Worm (Caenorhabditis elegans) whole organism, late embryonic: ENCODE results near the gene T28F12.1.

ENCODE experiments used
- ceh-9 ChIP-seq: sonication (generic microtip); optimal IDR thresholded peaks from 2 replicates; lab custom pipeline; 2016; ENCODE audit warnings: mild to moderate bottlenecking, missing genetic modification characterization, inconsistent platforms, missing compliant biosample characterization
- elt-2 ChIP-seq: sonication (generic microtip); optimal IDR thresholded peaks from 2 replicates; lab custom pipeline; 2016; ENCODE audit warnings: missing genetic modification reagents, missing genetic modification characterization, missing compliant biosample characterization
- pha-4 ChIP-seq: fragments of 150-350 bp; optimal IDR thresholded peaks from 2 replicates; lab custom pipeline; 2018; ENCODE audit warnings: missing biosample characterization, missing genetic modification reagents, missing genetic modification characterization
- pqm-1 ChIP-seq: sonication (generic microtip); optimal IDR thresholded peaks from 2 replicates; lab custom pipeline; 2016; ENCODE audit warnings: missing genetic modification characterization, missing compliant biosample characterization
- sox-4 ChIP-seq: sonication (generic microtip); optimal IDR thresholded peaks from 2 replicates; lab custom pipeline; 2017; ENCODE audit warnings: mild to moderate bottlenecking, missing genetic modification characterization, inconsistent platforms, missing compliant biosample characterization

ce11 chrV:4559701-4560100 lies 46.9 kb downstream of the T28F12.1 start, which contains the start of gene Y61A9LA.7:
- TF ChIP-seq elt-2 (tag; lab: Kevin White, UChicago): no peak
- no peak for TF ChIP-seq ceh-9
- TF ChIP-seq pqm-1 (tag; lab: Kevin White, UChicago): no peak
- no peak for TF ChIP-seq pha-4 (tag; lab: Kevin White, UChicago)
- TF ChIP-seq sox-4: no peak
